Fruit fly (Drosophila melanogaster): ENCODE data around the gene CG9396.
A peak's percentile ranks its signal among the peaks of the same experiment; 100 is the strongest.

Gene CG9396

DNA sequence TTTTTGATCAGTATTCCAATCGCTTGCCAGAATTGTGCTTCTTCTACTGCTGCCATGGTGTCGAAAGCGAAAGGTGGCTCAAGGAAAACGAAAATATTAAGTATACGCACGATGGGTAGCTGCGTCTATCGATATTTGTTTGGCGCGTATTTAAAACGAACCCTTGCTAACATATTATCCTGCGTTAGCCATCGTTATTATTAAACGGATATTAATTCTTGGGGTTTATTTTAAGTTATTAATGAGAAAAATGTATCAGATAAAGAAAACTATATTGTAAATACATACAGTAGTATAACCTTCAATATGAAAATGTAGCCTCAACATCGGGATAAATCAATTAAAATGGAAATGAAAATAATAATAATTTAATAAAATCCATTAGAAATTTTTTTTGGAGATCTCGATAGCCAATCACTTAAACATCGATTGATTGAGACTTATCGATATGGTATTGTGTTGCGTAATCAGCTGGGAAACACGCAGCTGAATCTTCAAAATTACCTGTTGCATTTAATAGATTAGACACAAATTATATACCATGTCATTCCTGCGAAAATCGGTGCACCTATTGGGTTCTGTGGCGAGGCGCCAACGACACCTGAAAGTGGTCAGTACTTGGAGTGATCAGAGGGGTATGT, 16.0 kb downstream of the CG9396 start, which contains the start of the genes CG9386 and BckdhA (continued):
- TF ChIP-seq gcm2 (GFP tag; optimal IDR thresholded peaks at IDR 0.05) (no peak), CG14860 (GFP tag; IDR thresholded peaks at IDR 0.05; ENCODE audit: partially characterized antibody) (peak; percentile 63; the same call in 2 of the 3 replicates), Elba2 (GFP tag; optimal IDR thresholded peaks at IDR 0.05) (no peak), rib (GFP tag; IDR thresholded peaks at IDR 0.05) (no peak), sens (GFP tag) (peak; percentile 71), Jarid2 (GFP tag; optimal IDR thresholded peaks at IDR 0.05) (no peak), gfzf (GFP tag; optimal IDR thresholded peaks at IDR 0.05) (no peak), sc (optimal IDR thresholded peaks at IDR 0.05) (no peak), sc (GFP tag; optimal IDR thresholded peaks at IDR 0.05) (no peak), CG13123 (GFP tag; optimal IDR thresholded peaks at IDR 0.05) (peak; percentile 20), peb (GFP tag; IDR thresholded peaks at IDR 0.05) (0 out of 2 replicates have a peak, but pooled peaks have one; percentile 38), ERR (GFP tag; optimal IDR thresholded peaks at IDR 0.05) (no peak), p53 (GFP tag; optimal IDR thresholded peaks at IDR 0.05) (no peak), Asciz (GFP tag; optimal IDR thresholded peaks at IDR 0.05) (no peak), bcd (GFP tag; optimal IDR thresholded peaks at IDR 0.05) (peak; percentile 21), tup (GFP tag; optimal IDR thresholded peaks at IDR 0.05) (no peak), Ets65A (GFP tag) (peak; percentile 95), toy (GFP tag; IDR thresholded peaks at IDR 0.05) (no peak), CG11723 (GFP tag; optimal IDR thresholded peaks at IDR 0.05) (peak; percentile 33), CG10565 (GFP tag; optimal IDR thresholded peaks at IDR 0.05) (no peak), hkb (optimal IDR thresholded peaks at IDR 0.05) (no peak), hkb (GFP tag; IDR thresholded peaks at IDR 0.05) (no peak), ftz-f1 (GFP tag; optimal IDR thresholded peaks at IDR 0.05) (no peak), CG4404 (GFP tag; IDR thresholded peaks at IDR 0.05) (no peak), gem (tag; optimal IDR thresholded peaks at IDR 0.05) (peak; percentile 66), wdn (GFP tag; IDR thresholded peaks at IDR 0.05) (no peak), hth (optimal IDR thresholded peaks at IDR 0.05) (no peak), gro (GFP tag; optimal IDR thresholded peaks at IDR 0.05) (peak; percentile 45), bowl (GFP tag; IDR thresholded peaks at IDR 0.05) (no peak), CG2199 (GFP tag; IDR thresholded peaks at IDR 0.05) (no peak), Drgx (GFP tag; IDR thresholded peaks at IDR 0.05) (no peak), CG16813 (GFP tag; IDR thresholded peaks at IDR 0.05; ENCODE audit: partially characterized antibody) (peak; percentile 70), CG9876 (GFP tag; optimal IDR thresholded peaks at IDR 0.05) (peak; percentile 26), vnd (GFP tag; IDR thresholded peaks at IDR 0.05; ENCODE audit: partially characterized antibody) (peak; percentile 64), repo (GFP tag; optimal IDR thresholded peaks at IDR 0.05) (no peak), mam (GFP tag; optimal IDR thresholded peaks at IDR 0.05) (peak; percentile 75), CG30020 (tag; optimal IDR thresholded peaks at IDR 0.05) (peak; percentile 26), slp2 (GFP tag; optimal IDR thresholded peaks at IDR 0.05) (peak; percentile 6), Hr39 (optimal IDR thresholded peaks at IDR 0.05) (no peak), CG32767 (GFP tag; IDR thresholded peaks at IDR 0.05) (0 out of 2 replicates have a peak, but pooled peaks have one; percentile 38), CG10321 (GFP tag; IDR thresholded peaks at IDR 0.05) (no peak), CG32772 (GFP tag; IDR thresholded peaks at IDR 0.05) (no peak), CG14667 (GFP tag; IDR thresholded peaks at IDR 0.05) (no peak), CG4730 (GFP tag; IDR thresholded peaks at IDR 0.05) (no peak), vvl (GFP tag; IDR thresholded peaks at IDR 0.05) (peak; percentile 74), Sin3A (optimal IDR thresholded peaks at IDR 0.05) (peak; percentile 24), pum (GFP tag; optimal IDR thresholded peaks at IDR 0.05) (peak; percentile 34), Lim3 (GFP tag; IDR thresholded peaks at IDR 0.05) (no peak), jing (GFP tag; optimal IDR thresholded peaks at IDR 0.05) (no peak), ken (GFP tag; IDR thresholded peaks at IDR 0.05) (no peak), grn (GFP tag; optimal IDR thresholded peaks at IDR 0.05) (peak; percentile 57), tap (tag; optimal IDR thresholded peaks at IDR 0.05) (no peak), CG15073 (GFP tag; optimal IDR thresholded peaks at IDR 0.05) (no peak), CG12769 (tag; optimal IDR thresholded peaks at IDR 0.05) (no peak)

Measured in whole organism, embryonic.